Worm (Caenorhabditis elegans): Measurements from ENCODE around the gene mfn-1.

ce11 chrII:11469574-11470108, 2.2 kb downstream of the mfn-1 start, which contains the start of gene cisd-1:
- TF ChIP-seq ceh-9 (tag; optimal IDR thresholded peaks at IDR 0.05): no peak
- no peak for TF ChIP-seq ceh-45 (GFP tag; IDR thresholded peaks at IDR 0.05)
- no peak for TF ChIP-seq fkh-6 (tag; optimal IDR thresholded peaks at IDR 0.05)
- no peak for TF ChIP-seq tbx-2 (tag; optimal IDR thresholded peaks at IDR 0.05)
- TF ChIP-seq nhr-11 (tag; optimal IDR thresholded peaks at IDR 0.05): no peak
- no peak for TF ChIP-seq unc-42 (tag; optimal IDR thresholded peaks at IDR 0.05)
- TF ChIP-seq dmd-4 (tag; optimal IDR thresholded peaks at IDR 0.05; ENCODE audit: borderline replicate concordance): no peak
- TF ChIP-seq Y22D7AL.16 (tag; optimal IDR thresholded peaks at IDR 0.05): no peak
- TF ChIP-seq ama-1 (optimal IDR thresholded peaks at IDR 0.05): no peak
- no peak for TF ChIP-seq C38D4.7 (GFP tag; optimal IDR thresholded peaks at IDR 0.05)

Data from whole organism, late embryonic.